Worm (Caenorhabditis elegans) whole organism, L4 larva: ENCODE data around the gene Y43F4B.10.

Source experiments
- R02D3.7 ChIP-seq: fragments of 150-350 bp; sonication (generic microtip); optimal IDR thresholded peaks from 3 replicates; lab custom pipeline; 2014; ENCODE audit warnings: missing biosample characterization, missing genetic modification characterization
- Y75B8A.6 ChIP-seq: fragments of 200-800 bp; sonication (Bioruptor generic); IDR thresholded peaks from 2 replicates; pipeline ENCODE4 v1.3.6; 2022; ENCODE audit warnings: missing genetic modification reagents, missing genetic modification characterization, missing compliant biosample characterization
- ZK337.2 ChIP-seq: fragments of 200-800 bp; sonication (Bioruptor generic); IDR thresholded peaks from 2 replicates; pipeline ENCODE4 v1.3.6; 2022; ENCODE audit warnings: missing genetic modification reagents, missing genetic modification characterization, missing compliant biosample characterization
- aly-2 ChIP-seq: sonication (generic microtip); optimal IDR thresholded peaks from 2 replicates; lab custom pipeline; 2018; ENCODE audit warnings: missing biosample characterization, missing genetic modification characterization
- ama-1 ChIP-seq: fragments of 150-350 bp; optimal IDR thresholded peaks from 2 replicates; lab custom pipeline; 2014; ENCODE audit warnings: inconsistent platforms, mixed read lengths
- egl-27 ChIP-seq: sonication (generic microtip); optimal IDR thresholded peaks from 3 replicates; lab custom pipeline; 2017; ENCODE audit warnings: missing biosample characterization, missing genetic modification reagents, missing genetic modification characterization
- jun-1 ChIP-seq: fragments of 150-350 bp; optimal IDR thresholded peaks from 2 replicates; lab custom pipeline; 2014; ENCODE audit warnings: missing biosample characterization, missing genetic modification reagents, missing genetic modification characterization
- madf-9 ChIP-seq: fragments of 200-800 bp; sonication (Bioruptor generic); conservative IDR thresholded peaks from 2 replicates; pipeline ENCODE4 v1.3.6; 2022; ENCODE audit warnings: missing genetic modification reagents, missing genetic modification characterization, missing compliant biosample characterization
- mep-1 ChIP-seq: fragments of 150-350 bp; sonication (generic microtip); optimal IDR thresholded peaks from 3 replicates; lab custom pipeline; 2014; ENCODE audit warnings: missing biosample characterization, missing genetic modification characterization
- mes-2 ChIP-seq: sonication (generic microtip); optimal IDR thresholded peaks from 2 replicates; lab custom pipeline; 2016; ENCODE audit warnings: missing genotype, mild to moderate bottlenecking, missing genetic modification characterization, missing compliant biosample characterization; ENCODE audit not compliant: poor library complexity, severe bottlenecking
- nhr-25 ChIP-seq: sonication (generic microtip); optimal IDR thresholded peaks from 2 replicates; lab custom pipeline; 2017; ENCODE audit warnings: missing genetic modification characterization, mild to moderate bottlenecking, missing compliant biosample characterization, antibody characterized with exemption, moderate library complexity, borderline replicate concordance; ENCODE audit not compliant: insufficient read depth

DNA sequence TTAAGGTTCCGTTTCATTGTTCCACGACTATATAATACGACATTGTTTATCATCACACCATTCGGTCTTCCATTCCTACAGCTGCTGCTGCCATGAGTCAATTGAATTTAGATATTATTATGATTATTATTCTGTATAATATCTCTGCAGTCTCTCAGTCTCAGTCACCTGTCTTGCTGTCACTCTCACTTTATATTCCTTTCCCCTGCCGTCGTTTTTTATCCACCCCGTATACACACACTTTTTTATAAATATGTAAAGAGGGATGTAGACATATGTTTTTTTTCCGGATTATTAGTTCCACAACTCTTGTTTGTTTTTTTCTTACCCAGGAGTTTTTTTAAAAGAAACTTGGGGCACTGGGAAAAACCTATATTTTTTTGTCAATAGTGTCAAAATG, 41.6 kb upstream of the Y43F4B.10 start:
- TF ChIP-seq egl-27 (tag; lab: Kevin White, UChicago), result no peak
- TF ChIP-seq ZK337.2 (GFP tag; lab: Robert Waterston, UW), result no peak
- TF ChIP-seq mep-1 (tag; lab: Kevin White, UChicago), result no peak
- no peak for TF ChIP-seq madf-9 (GFP tag; lab: Robert Waterston, UW)
- no peak for TF ChIP-seq Y75B8A.6 (GFP tag; lab: Robert Waterston, UW)
- no peak for TF ChIP-seq mes-2
- TF ChIP-seq aly-2, result no peak
- no peak for TF ChIP-seq nhr-25 (tag; lab: Kevin White, UChicago)
- TF ChIP-seq jun-1 (tag; lab: Kevin White, UChicago), result no peak
- TF ChIP-seq R02D3.7 (tag; lab: Kevin White, UChicago), result no peak
- no peak for TF ChIP-seq ama-1 (lab: Kevin White, UChicago)
